Worm (Caenorhabditis elegans) whole organism, midembryonic: ENCODE measurements around the gene grd-6.

Source experiments
- T22C8.4 ChIP-seq: fragments of 200-800 bp; sonication (Bioruptor generic); IDR thresholded peaks from 2 replicates; pipeline ENCODE4 v1.3.6; 2022; ENCODE audit warnings: missing genetic modification characterization, missing compliant biosample characterization
- cog-1 ChIP-seq: sonication (generic microtip); optimal IDR thresholded peaks from 2 replicates; lab custom pipeline; 2016; ENCODE audit warnings: missing genetic modification characterization, missing compliant biosample characterization
- flt-1 ChIP-seq: fragments of 200-800 bp; sonication (Bioruptor generic); IDR thresholded peaks from 2 replicates; pipeline ENCODE4 v1.3.6; 2022; ENCODE audit warnings: missing genetic modification characterization, missing compliant biosample characterization
- klf-2 ChIP-seq: fragments of 200-800 bp; sonication (Bioruptor generic); conservative IDR thresholded peaks from 2 replicates; pipeline ENCODE4 v1.3.6; 2022; ENCODE audit warnings: missing genetic modification reagents, missing genetic modification characterization, missing compliant biosample characterization
- med-1 ChIP-seq: sonication (generic microtip); optimal IDR thresholded peaks from 2 replicates; lab custom pipeline; 2017; ENCODE audit warnings: missing genetic modification characterization, mild to moderate bottlenecking, missing compliant biosample characterization, antibody characterized with exemption, missing genetic modification reagents; ENCODE audit not compliant: insufficient read depth
- ref-1 ChIP-seq: fragments of 200-800 bp; sonication (Bioruptor generic); conservative IDR thresholded peaks from 2 replicates; pipeline ENCODE4 v1.3.6; 2022; ENCODE audit warnings: missing genetic modification reagents, missing genetic modification characterization, missing compliant biosample characterization
- tab-1 ChIP-seq: fragments of 200-800 bp; sonication (Bioruptor generic); IDR thresholded peaks from 2 replicates; pipeline ENCODE4 v1.3.6; 2022; ENCODE audit warnings: missing genetic modification characterization, missing compliant biosample characterization
- ztf-23 ChIP-seq: fragments of 200-800 bp; sonication (Bioruptor generic); IDR thresholded peaks from 2 replicates; pipeline ENCODE4 v1.3.6; 2022; ENCODE audit warnings: missing genetic modification reagents, missing genetic modification characterization, missing compliant biosample characterization
- ztf-29 ChIP-seq: fragments of 200-800 bp; sonication (Bioruptor generic); IDR thresholded peaks from 2 replicates; pipeline ENCODE4 v1.3.6; 2022; ENCODE audit warnings: missing genetic modification reagents, missing genetic modification characterization, missing compliant biosample characterization

The grd-6 gene

DNA sequence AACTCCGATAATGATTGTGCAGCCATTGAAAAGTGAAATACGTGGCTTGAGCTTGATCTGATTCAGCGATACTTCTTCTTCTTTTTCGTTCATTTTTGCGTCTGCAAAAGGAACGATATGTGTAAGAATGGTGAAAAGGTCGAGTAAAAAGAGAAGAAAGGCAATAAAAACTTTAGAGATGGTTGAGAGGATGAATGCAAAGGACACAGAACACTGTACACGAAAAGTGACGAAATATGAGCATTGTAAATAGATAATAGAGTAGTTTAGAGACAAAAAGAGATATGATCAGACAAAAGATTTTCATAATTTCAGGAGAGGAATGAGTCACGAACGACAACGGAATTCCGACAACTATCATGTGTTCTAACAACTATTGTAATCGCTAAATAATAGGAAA lies 24.6 kb downstream of the grd-6 start, which contains the start of gene aat-2:
Gene aat-2, minus strand, starts transcription at position 101 of the 400 bp plus-strand sequence.
- no peak for TF ChIP-seq tab-1
- no peak for TF ChIP-seq med-1 (GFP tag; lab: Kevin White, UChicago)
- TF ChIP-seq ztf-29: no peak
- TF ChIP-seq T22C8.4 (GFP tag; lab: Robert Waterston, UW): no peak
- TF ChIP-seq klf-2 (GFP tag; lab: Robert Waterston, UW): no peak
- no peak for TF ChIP-seq ztf-23 (GFP tag; lab: Robert Waterston, UW)
- no peak for TF ChIP-seq cog-1 (tag; lab: Kevin White, UChicago)
- TF ChIP-seq ref-1: no peak
- TF ChIP-seq flt-1 (GFP tag; lab: Robert Waterston, UW): no peak

DNA sequence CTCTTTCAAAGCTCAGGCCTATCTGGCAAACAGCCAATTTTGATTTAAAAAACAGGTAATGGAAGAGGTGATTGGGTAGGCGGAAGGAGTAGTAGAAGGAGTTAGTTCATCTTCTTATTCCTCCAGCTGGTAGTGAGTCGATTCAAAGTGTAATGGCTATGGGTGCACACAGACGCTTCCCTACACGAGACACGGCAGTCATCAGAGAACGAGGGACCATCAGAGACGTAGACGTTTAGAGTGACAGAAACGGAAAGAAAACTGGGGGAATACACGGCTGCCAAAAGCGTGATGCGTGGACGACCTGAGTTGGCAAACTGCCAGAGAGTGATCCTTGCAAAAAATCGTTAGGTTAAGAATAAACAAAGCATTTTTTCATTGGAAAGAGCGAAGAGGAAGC lies 25.8 kb downstream of the grd-6 start:
- TF ChIP-seq flt-1 (GFP tag; lab: Robert Waterston, UW) (no peak), ref-1 (no peak), tab-1 (no peak), ztf-23 (GFP tag; lab: Robert Waterston, UW) (no peak), klf-2 (GFP tag; lab: Robert Waterston, UW) (no peak), med-1 (GFP tag; lab: Kevin White, UChicago) (no peak), ztf-29 (no peak), cog-1 (tag; lab: Kevin White, UChicago) (no peak), T22C8.4 (GFP tag; lab: Robert Waterston, UW) (no peak)

DNA sequence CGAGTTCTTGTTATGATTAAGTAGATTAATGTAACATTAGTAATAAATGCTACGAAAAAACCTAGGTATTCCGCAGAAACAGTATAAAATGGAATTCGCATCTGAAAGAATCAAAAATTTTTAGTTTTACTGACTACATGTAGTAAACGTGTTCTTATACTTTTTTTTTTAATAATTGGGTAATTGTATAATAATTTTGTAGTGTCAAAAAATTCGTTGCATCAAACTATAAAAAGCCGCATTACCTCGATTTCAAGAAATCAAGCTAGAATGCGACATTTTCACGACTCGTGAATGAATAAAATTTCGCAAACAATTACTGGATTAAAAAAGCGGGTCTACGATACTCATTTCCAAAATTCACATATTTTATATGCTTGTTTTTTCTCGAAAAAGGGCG lies 27.5 kb downstream of the grd-6 start, which contains the start of gene str-94:
Gene str-94, minus strand, starts transcription at position 101 of the 400 bp plus-strand sequence.
- TF ChIP-seq tab-1: no peak
- TF ChIP-seq ref-1: no peak
- TF ChIP-seq flt-1 (GFP tag; lab: Robert Waterston, UW): no peak
- no peak for TF ChIP-seq ztf-23 (GFP tag; lab: Robert Waterston, UW)
- TF ChIP-seq med-1 (GFP tag; lab: Kevin White, UChicago): no peak
- TF ChIP-seq T22C8.4 (GFP tag; lab: Robert Waterston, UW): no peak
- no peak for TF ChIP-seq klf-2 (GFP tag; lab: Robert Waterston, UW)
- TF ChIP-seq cog-1 (tag; lab: Kevin White, UChicago): no peak
- TF ChIP-seq ztf-29: no peak

DNA sequence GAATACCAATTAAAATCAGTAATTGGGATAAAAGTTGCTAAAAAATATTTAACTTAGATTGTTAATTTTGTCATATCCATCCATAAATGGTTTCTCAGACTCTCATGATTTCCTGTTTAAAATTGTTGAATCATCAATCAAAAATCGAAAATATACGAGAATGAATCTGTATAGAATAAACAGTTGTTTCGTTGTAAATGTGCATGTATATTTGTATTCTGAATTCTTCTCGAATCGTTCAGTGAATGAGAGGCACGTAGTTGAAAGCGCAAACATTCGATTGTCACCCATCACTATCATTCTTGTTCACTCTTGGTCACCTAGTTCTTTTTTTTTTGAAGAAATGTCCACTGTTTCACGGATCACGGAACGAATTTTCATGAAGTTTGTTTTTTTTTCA lies 28.3 kb downstream of the grd-6 start, which contains the start of gene ptd-2:
Gene ptd-2, plus strand, starts transcription at position 301 of the 400 bp plus-strand sequence.
- TF ChIP-seq ztf-23 (GFP tag; lab: Robert Waterston, UW) (no peak), tab-1 (no peak), T22C8.4 (GFP tag; lab: Robert Waterston, UW) (no peak), ztf-29 (no peak), flt-1 (GFP tag; lab: Robert Waterston, UW) (no peak), ref-1 (no peak), med-1 (GFP tag; lab: Kevin White, UChicago) (no peak), klf-2 (GFP tag; lab: Robert Waterston, UW) (no peak), cog-1 (tag; lab: Kevin White, UChicago) (no peak)

DNA sequence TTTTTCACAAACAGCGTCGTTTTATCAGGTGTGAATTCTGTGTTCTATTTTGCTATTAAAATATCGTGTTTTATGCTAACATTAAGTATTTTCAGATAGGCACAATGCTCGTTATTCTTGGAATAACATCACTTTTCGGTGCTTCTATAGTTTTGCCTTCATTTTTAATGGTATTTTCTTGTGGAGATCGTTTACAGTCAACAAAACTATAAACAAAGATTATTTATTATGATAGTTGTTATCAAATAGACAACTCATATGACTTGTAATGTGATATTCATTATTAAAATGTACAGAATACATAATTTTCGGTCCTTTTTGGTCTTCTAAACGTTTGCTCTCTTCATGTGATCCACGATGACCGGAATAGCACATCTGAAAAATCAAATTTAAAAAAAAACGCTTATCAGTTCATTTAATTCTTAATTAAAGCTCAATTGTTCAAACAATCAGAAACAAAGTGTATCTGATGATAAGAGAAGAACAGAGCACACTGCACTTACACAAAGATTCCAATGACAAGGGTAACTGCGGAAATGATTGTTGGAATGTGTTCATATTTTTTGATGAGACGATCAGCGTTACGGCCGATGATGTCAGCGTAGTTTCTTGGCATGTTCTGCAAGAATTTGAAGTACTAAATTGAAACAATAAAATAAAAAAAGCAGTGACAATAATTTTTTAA lies 32.5 kb downstream of the grd-6 start, which contains the start of gene F07C3.9:
Gene F07C3.9, minus strand, starts transcription at position 635 of the 685 bp plus-strand sequence.
- TF ChIP-seq cog-1 (tag; lab: Kevin White, UChicago): no peak
- no peak for TF ChIP-seq tab-1
- TF ChIP-seq ztf-23 (GFP tag; lab: Robert Waterston, UW): no peak
- TF ChIP-seq T22C8.4 (GFP tag; lab: Robert Waterston, UW): no peak
- TF ChIP-seq med-1 (GFP tag; lab: Kevin White, UChicago): no peak
- no peak for TF ChIP-seq flt-1 (GFP tag; lab: Robert Waterston, UW)
- no peak for TF ChIP-seq klf-2 (GFP tag; lab: Robert Waterston, UW)
- no peak for TF ChIP-seq ztf-29
- TF ChIP-seq ref-1: no peak

DNA sequence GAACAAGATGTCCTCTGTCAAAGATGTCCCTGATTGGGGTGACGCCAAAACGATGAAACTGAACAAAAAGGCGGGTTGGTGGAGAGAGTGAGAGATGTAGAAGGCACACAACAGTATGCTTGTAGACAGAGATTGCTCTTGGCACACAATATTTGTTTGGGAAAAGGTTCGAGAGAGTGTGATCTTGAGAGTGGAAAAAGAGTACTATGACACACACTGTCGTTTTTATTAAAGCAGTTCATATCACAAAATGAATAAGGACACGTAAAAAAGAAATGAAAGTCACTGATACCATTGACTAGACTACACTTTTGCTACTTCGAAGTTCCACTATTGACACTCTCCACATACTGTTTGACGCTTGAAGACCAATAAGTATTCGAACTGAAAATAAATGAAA lies 33.8 kb downstream of the grd-6 start:
- no peak for TF ChIP-seq tab-1
- TF ChIP-seq klf-2 (GFP tag; lab: Robert Waterston, UW): no peak
- TF ChIP-seq T22C8.4 (GFP tag; lab: Robert Waterston, UW): no peak
- TF ChIP-seq ref-1: no peak
- TF ChIP-seq flt-1 (GFP tag; lab: Robert Waterston, UW): no peak
- no peak for TF ChIP-seq cog-1 (tag; lab: Kevin White, UChicago)
- TF ChIP-seq med-1 (GFP tag; lab: Kevin White, UChicago): no peak
- no peak for TF ChIP-seq ztf-23 (GFP tag; lab: Robert Waterston, UW)
- no peak for TF ChIP-seq ztf-29

DNA sequence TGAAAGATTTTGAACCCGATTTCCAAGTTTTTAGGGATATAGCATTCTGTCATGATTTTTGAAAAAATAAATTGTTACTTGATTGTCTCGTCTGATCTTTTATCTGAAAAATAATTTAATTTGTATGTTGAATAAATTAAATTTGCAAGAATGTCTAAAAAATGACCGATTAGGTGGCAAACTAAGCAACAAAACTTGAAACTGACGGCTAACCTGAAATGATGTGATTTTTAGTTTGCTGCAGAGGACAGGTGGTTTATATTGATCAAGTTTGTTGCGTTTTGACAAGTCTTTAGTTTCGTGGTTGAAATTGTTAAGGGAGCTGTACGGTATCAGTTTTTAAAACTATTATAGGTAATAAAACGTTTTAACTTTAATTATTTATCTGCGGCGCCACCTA lies 35.8 kb downstream of the grd-6 start, which contains the start of gene F07C3.16:
Gene F07C3.16, minus strand, starts transcription at position 101 of the 400 bp plus-strand sequence.
- no peak for TF ChIP-seq klf-2 (GFP tag; lab: Robert Waterston, UW)
- no peak for TF ChIP-seq flt-1 (GFP tag; lab: Robert Waterston, UW)
- TF ChIP-seq ref-1: no peak
- TF ChIP-seq tab-1: no peak
- no peak for TF ChIP-seq cog-1 (tag; lab: Kevin White, UChicago)

DNA sequence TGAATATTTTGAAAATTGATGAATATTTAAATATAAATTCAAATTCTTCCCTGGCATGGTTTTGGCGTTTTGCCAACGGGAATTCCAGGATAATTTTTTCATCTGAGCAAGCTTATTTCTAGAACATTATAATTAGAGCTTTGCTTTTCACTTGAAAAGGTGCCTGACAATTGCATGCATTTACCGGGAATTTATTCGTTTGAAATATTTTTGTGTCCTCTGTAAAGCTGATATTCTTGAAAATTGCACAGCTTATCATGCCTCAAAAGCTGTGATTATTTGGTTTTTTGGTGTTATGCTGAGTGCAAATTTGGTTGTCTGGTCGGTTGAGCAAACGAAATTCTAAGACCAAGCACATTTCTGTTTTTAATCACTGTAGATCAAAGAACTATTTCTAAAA lies 38.7 kb downstream of the grd-6 start:
- TF ChIP-seq T22C8.4 (GFP tag; lab: Robert Waterston, UW) (no peak), klf-2 (GFP tag; lab: Robert Waterston, UW) (no peak), ztf-29 (no peak), ztf-23 (GFP tag; lab: Robert Waterston, UW) (no peak), cog-1 (tag; lab: Kevin White, UChicago) (no peak), ref-1 (no peak), med-1 (GFP tag; lab: Kevin White, UChicago) (no peak), flt-1 (GFP tag; lab: Robert Waterston, UW) (no peak), tab-1 (no peak)

DNA sequence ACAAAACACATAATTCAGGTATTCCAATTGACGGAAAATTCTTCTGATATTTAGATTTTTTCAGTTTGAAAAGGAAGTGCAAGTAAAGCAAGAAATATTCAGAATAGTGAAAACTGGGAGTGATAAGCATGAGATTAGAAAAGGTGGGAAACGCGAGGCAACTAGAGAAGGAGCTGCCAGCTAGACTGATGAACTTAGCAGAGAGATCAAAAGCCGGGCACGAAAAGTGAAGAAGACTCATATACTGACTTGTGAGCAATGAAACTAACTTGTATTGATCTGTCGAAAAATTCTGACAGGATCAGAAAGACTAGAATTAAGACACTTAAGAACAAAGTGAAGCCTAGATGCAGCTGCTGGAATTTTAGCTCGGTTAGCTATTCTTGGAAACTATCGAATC lies 39.8 kb downstream of the grd-6 start, which contains the start of gene nhr-36:
Gene nhr-36, minus strand, starts transcription at position 101 of the 400 bp plus-strand sequence.
- no peak for TF ChIP-seq ztf-23 (GFP tag; lab: Robert Waterston, UW)
- TF ChIP-seq flt-1 (GFP tag; lab: Robert Waterston, UW): no peak
- no peak for TF ChIP-seq tab-1
- no peak for TF ChIP-seq cog-1 (tag; lab: Kevin White, UChicago)
- TF ChIP-seq T22C8.4 (GFP tag; lab: Robert Waterston, UW): no peak
- TF ChIP-seq ztf-29: no peak
- no peak for TF ChIP-seq ref-1
- no peak for TF ChIP-seq klf-2 (GFP tag; lab: Robert Waterston, UW)
- no peak for TF ChIP-seq med-1 (GFP tag; lab: Kevin White, UChicago)
